Worm (Caenorhabditis elegans) whole organism, L1 larva: Measurements from ENCODE around the gene men-1.

ENCODE experiments used
- alr-1 ChIP-seq: fragments of 200-800 bp; sonication (Bioruptor generic); optimal IDR thresholded peaks from 2 replicates; lab custom pipeline; 2018; ENCODE audit warnings: borderline replicate concordance, mild to moderate bottlenecking, missing genetic modification characterization, missing compliant biosample characterization
- ama-1 ChIP-seq: fragments of 150-350 bp; optimal IDR thresholded peaks from 2 replicates; lab custom pipeline; 2014
- hlh-17 ChIP-seq: fragments of 200-800 bp; sonication (Bioruptor generic); optimal IDR thresholded peaks from 2 replicates; lab custom pipeline; 2018; ENCODE audit warnings: missing genetic modification characterization, mild to moderate bottlenecking, missing compliant biosample characterization, moderate library complexity, borderline replicate concordance
- sup-37 ChIP-seq: fragments of 200-800 bp; sonication (Bioruptor generic); optimal IDR thresholded peaks from 2 replicates; lab custom pipeline; 2018; ENCODE audit warnings: mild to moderate bottlenecking, missing genetic modification characterization, missing compliant biosample characterization
- unc-62 ChIP-seq: fragments of 150-350 bp; optimal IDR thresholded peaks from 2 replicates; lab custom pipeline; 2014; ENCODE audit warnings: missing biosample characterization, missing genetic modification reagents, missing genetic modification characterization

DNA sequence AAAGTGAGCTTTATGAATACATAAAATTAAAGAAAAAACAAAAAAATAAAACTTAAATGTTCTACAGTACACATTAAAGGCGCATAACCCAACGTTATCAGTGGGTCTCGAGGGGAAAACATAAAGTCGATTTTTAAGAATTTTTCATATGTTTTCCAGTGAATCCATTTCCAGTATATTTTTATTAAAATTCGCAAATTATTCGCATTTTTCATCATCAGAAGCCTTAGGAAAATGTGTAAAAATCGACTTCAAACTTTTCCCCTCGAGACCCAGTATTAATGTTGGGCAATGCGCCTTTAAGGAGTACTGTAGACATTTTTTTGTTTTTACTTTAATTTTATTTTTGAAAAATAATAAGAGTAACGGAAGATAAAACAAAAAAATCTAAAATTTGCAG, 15.8 kb downstream of the men-1 start:
- TF ChIP-seq ama-1 (no peak), sup-37 (GFP tag; lab: Kevin White, UChicago) (no peak), hlh-17 (no peak), unc-62 (GFP tag; lab: Kevin White, UChicago) (no peak), alr-1 (tag; lab: Kevin White, UChicago) (no peak)
